Fruit fly (Drosophila melanogaster) whole organism, larva: ENCODE results near the gene RpL6.
A peak's percentile ranks its signal among the peaks of the same experiment; 100 is the strongest.

ENCODE experiments used
- noc ChIP-seq: fragments of 200-800 bp; sonication (Bioruptor generic); optimal IDR thresholded peaks from 3 replicates; lab custom pipeline; 2019; ENCODE audit warnings: missing biosample characterization, mild to moderate bottlenecking, missing genetic modification characterization, moderate library complexity

Gene RpL6

dm6 chr3R:31607287-31607849 lies 11.4 kb upstream of the RpL6 start:
- no peak for TF ChIP-seq noc (tag; lab: Kevin White, UChicago)

- no peak for TF ChIP-seq noc (tag; lab: Kevin White, UChicago)
These were observed 10.5 kb upstream of the RpL6 start for dm6 chr3R:31606242-31607143.

dm6 chr3R:31605790-31606189 lies 9.8 kb upstream of the RpL6 start:
- no peak for TF ChIP-seq noc (tag; lab: Kevin White, UChicago)

dm6 chr3R:31605117-31605432 lies 9.1 kb upstream of the RpL6 start:
- TF ChIP-seq noc (tag; lab: Kevin White, UChicago): no peak

- no peak for TF ChIP-seq noc (tag; lab: Kevin White, UChicago)
These were observed 8.6 kb upstream of the RpL6 start for dm6 chr3R:31604409-31605116.

- no peak for TF ChIP-seq noc (tag; lab: Kevin White, UChicago)
These were observed 7.7 kb upstream of the RpL6 start for dm6 chr3R:31603655-31604054.

dm6 chr3R:31603246-31603645 lies 7.2 kb upstream of the RpL6 start:
- no peak for TF ChIP-seq noc (tag; lab: Kevin White, UChicago)

- TF ChIP-seq noc (tag; lab: Kevin White, UChicago): peak; percentile 67
These were observed 3.7 kb upstream of the RpL6 start for dm6 chr3R:31599538-31600313.

dm6 chr3R:31597736-31598431 lies 1.9 kb upstream of the RpL6 start:
- TF ChIP-seq noc (tag; lab: Kevin White, UChicago): no peak

dm6 chr3R:31592256-31592879 lies 3.6 kb downstream of the RpL6 start, which contains the start of gene CG1774:
TSS of gene CG1774 (plus strand) at chr3R:31592803.
- peak; percentile 95 for TF ChIP-seq noc (tag; lab: Kevin White, UChicago)

- no peak for TF ChIP-seq noc (tag; lab: Kevin White, UChicago)
These were observed 5.7 kb downstream of the RpL6 start, which contains the start of gene CG1638 for dm6 chr3R:31590281-31590680. TSS of gene CG1638 (plus strand) at chr3R:31590581.

dm6 chr3R:31588374-31588773 lies 7.6 kb downstream of the RpL6 start, which contains the start of gene CG1635:
TSS of gene CG1635 (plus strand) at chr3R:31588673.
- TF ChIP-seq noc (tag; lab: Kevin White, UChicago): peak; percentile 100

- no peak for TF ChIP-seq noc (tag; lab: Kevin White, UChicago)
These were observed 15.4 kb downstream of the RpL6 start, which contains the start of the genes pygo and rod for dm6 chr3R:31580586-31580994. TSS of gene pygo (minus strand) at chr3R:31580699. TSS of gene rod (plus strand) at chr3R:31580951.

dm6 chr3R:31580032-31580431 lies 16.0 kb downstream of the RpL6 start:
- no peak for TF ChIP-seq noc (tag; lab: Kevin White, UChicago)
